Worm (Caenorhabditis elegans) whole organism, young adult: ENCODE measurements around the gene Y67D2.2.
A peak's percentile ranks its signal among the peaks of the same experiment; 100 is the strongest.

Experiments
- B0035.1 ChIP-seq: sonication (generic microtip); optimal IDR thresholded peaks from 2 replicates; lab custom pipeline; 2016; ENCODE audit warnings: missing genetic modification characterization, mild to moderate bottlenecking, missing compliant biosample characterization, missing genotype, missing genetic modification reagents
- C06A6.2 ChIP-seq: fragments of 200-800 bp; sonication (Bioruptor generic); conservative IDR thresholded peaks from 2 replicates; pipeline ENCODE4 v1.3.6; 2022; ENCODE audit warnings: missing genetic modification characterization, missing compliant biosample characterization
- C17E4.6 ChIP-seq: fragments of 200-800 bp; sonication (Bioruptor generic); IDR thresholded peaks from 2 replicates; pipeline ENCODE4 v1.3.6; 2022; ENCODE audit warnings: missing genetic modification reagents, missing genetic modification characterization, missing compliant biosample characterization
- D2030.7 ChIP-seq: fragments of 200-800 bp; sonication (Bioruptor generic); IDR thresholded peaks from 2 replicates; pipeline ENCODE4 v1.3.6; 2022; ENCODE audit warnings: missing genetic modification reagents, missing genetic modification characterization, missing compliant biosample characterization
- F10E7.11 ChIP-seq: sonication (generic microtip); optimal IDR thresholded peaks from 2 replicates; lab custom pipeline; 2017; ENCODE audit warnings: mild to moderate bottlenecking, missing genetic modification characterization, moderate library complexity, missing compliant biosample characterization
- F39B2.1 ChIP-seq: fragments of 200-800 bp; sonication (Bioruptor generic); IDR thresholded peaks from 2 replicates; pipeline ENCODE4 v1.3.6; 2022; ENCODE audit warnings: missing genetic modification reagents, missing genetic modification characterization, missing compliant biosample characterization
- F49E8.2 ChIP-seq: sonication (generic microtip); optimal IDR thresholded peaks from 3 replicates; lab custom pipeline; 2017; ENCODE audit warnings: missing genetic modification characterization, mild to moderate bottlenecking, missing compliant biosample characterization, antibody characterized with exemption, moderate library complexity; ENCODE audit not compliant: insufficient read depth
- F57C9.4 ChIP-seq: sonication (generic microtip); optimal IDR thresholded peaks from 2 replicates; lab custom pipeline; 2017; ENCODE audit warnings: mild to moderate bottlenecking, missing genetic modification characterization, missing compliant biosample characterization
- Y53G8AR.9 ChIP-seq: fragments of 200-800 bp; sonication (Bioruptor generic); conservative IDR thresholded peaks from 2 replicates; pipeline ENCODE4 v1.3.6; 2022; ENCODE audit warnings: missing genetic modification reagents, missing genetic modification characterization, missing compliant biosample characterization
- Y56A3A.18 ChIP-seq: fragments of 200-800 bp; sonication (Bioruptor generic); IDR thresholded peaks from 2 replicates; pipeline ENCODE4 v1.3.6; 2022; ENCODE audit warnings: missing genetic modification reagents, missing genetic modification characterization, missing compliant biosample characterization
- Y67H2A.10 ChIP-seq: fragments of 200-800 bp; sonication (Bioruptor generic); conservative IDR thresholded peaks from 2 replicates; pipeline ENCODE4 v1.3.6; 2022; ENCODE audit warnings: missing genetic modification reagents, missing genetic modification characterization, missing compliant biosample characterization
- aptf-3 ChIP-seq: fragments of 200-800 bp; sonication (Bioruptor generic); IDR thresholded peaks from 2 replicates; pipeline ENCODE4 v1.3.6; 2022; ENCODE audit warnings: missing genetic modification characterization, missing compliant biosample characterization
- atf-7 ChIP-seq: sonication (generic microtip); optimal IDR thresholded peaks from 2 replicates; lab custom pipeline; 2017; ENCODE audit warnings: mild to moderate bottlenecking, missing genetic modification characterization, missing compliant biosample characterization
- attf-5 ChIP-seq: fragments of 200-800 bp; sonication (Bioruptor generic); optimal IDR thresholded peaks from 2 replicates; lab custom pipeline; 2018; ENCODE audit warnings: mild to moderate bottlenecking, missing genetic modification characterization, missing compliant biosample characterization
- ccch-3 ChIP-seq: fragments of 200-800 bp; sonication (Bioruptor generic); optimal IDR thresholded peaks from 2 replicates; lab custom pipeline; 2018; ENCODE audit warnings: mild to moderate bottlenecking, missing genetic modification characterization, missing compliant biosample characterization
- cebp-1 ChIP-seq, 2 experiments: fragments of 200-800 bp in 1 of 2; sonication (Bioruptor generic) in 1 of 2; sonication (generic microtip) in 1 of 2; IDR thresholded peaks in 1 of 2; optimal IDR thresholded peaks in 1 of 2; 2 replicates each; pipeline versions ENCODE4 v1.3.6 to Lab custom; 2017 to 2022; ENCODE audit warnings: missing compliant biosample characterization in 2 of 2, missing genetic modification characterization in 2 of 2, mild to moderate bottlenecking in 1 of 2, missing genetic modification reagents in 1 of 2, moderate library complexity in 1 of 2
- cebp-2 ChIP-seq: fragments of 200-800 bp; sonication (Bioruptor generic); IDR thresholded peaks from 2 replicates; pipeline ENCODE4 v1.3.6; 2022; ENCODE audit warnings: missing genetic modification characterization, missing compliant biosample characterization
- ceh-91 ChIP-seq: fragments of 200-800 bp; sonication (Bioruptor generic); IDR thresholded peaks from 2 replicates; pipeline ENCODE4 v1.3.6; 2022; ENCODE audit warnings: missing genetic modification reagents, missing genetic modification characterization, missing compliant biosample characterization
- die-1 ChIP-seq: sonication (generic microtip); optimal IDR thresholded peaks from 2 replicates; lab custom pipeline; 2016; ENCODE audit warnings: missing genotype, mild to moderate bottlenecking, missing genetic modification characterization, missing compliant biosample characterization
- dpff-1 ChIP-seq: sonication (generic microtip); optimal IDR thresholded peaks from 2 replicates; lab custom pipeline; 2017; ENCODE audit warnings: mild to moderate bottlenecking, missing genetic modification characterization, missing compliant biosample characterization
- efl-1 ChIP-seq: fragments of 150-350 bp; optimal IDR thresholded peaks from 2 replicates; lab custom pipeline; 2014; ENCODE audit warnings: missing biosample characterization, missing genetic modification reagents, missing genetic modification characterization
- gei-17 ChIP-seq: fragments of 200-800 bp; sonication (Bioruptor generic); optimal IDR thresholded peaks from 2 replicates; lab custom pipeline; 2018; ENCODE audit warnings: mild to moderate bottlenecking, missing genetic modification characterization, missing compliant biosample characterization
- hlh-26 ChIP-seq: fragments of 200-800 bp; sonication (Bioruptor generic); conservative IDR thresholded peaks from 2 replicates; pipeline ENCODE4 v1.3.6; 2022; ENCODE audit warnings: missing genetic modification reagents, missing genetic modification characterization, missing compliant biosample characterization
- hsf-1 ChIP-seq: fragments of 200-800 bp; sonication (Bioruptor generic); IDR thresholded peaks from 2 replicates; pipeline ENCODE4 v1.3.6; 2022; ENCODE audit warnings: missing genetic modification reagents, missing genetic modification characterization, missing compliant biosample characterization
- lin-40 ChIP-seq: sonication (generic microtip); optimal IDR thresholded peaks from 2 replicates; lab custom pipeline; 2016; ENCODE audit warnings: missing genetic modification characterization, mild to moderate bottlenecking, missing compliant biosample characterization, missing genotype, missing genetic modification reagents
- lsy-27 ChIP-seq: sonication (generic microtip); optimal IDR thresholded peaks from 2 replicates; lab custom pipeline; 2017; ENCODE audit warnings: missing genetic modification characterization, mild to moderate bottlenecking, missing compliant biosample characterization, antibody characterized with exemption, missing genotype, borderline replicate concordance; ENCODE audit not compliant: insufficient read depth
- madf-10 ChIP-seq: sonication (generic microtip); optimal IDR thresholded peaks from 2 replicates; lab custom pipeline; 2016; ENCODE audit warnings: mild to moderate bottlenecking, missing genetic modification characterization, missing compliant biosample characterization
- madf-6 ChIP-seq: fragments of 200-800 bp; sonication (Bioruptor generic); IDR thresholded peaks from 2 replicates; pipeline ENCODE4 v1.3.6; 2022; ENCODE audit warnings: missing genetic modification reagents, missing genetic modification characterization, missing compliant biosample characterization
- madf-8 ChIP-seq: fragments of 200-800 bp; sonication (Bioruptor generic); conservative IDR thresholded peaks from 2 replicates; pipeline ENCODE4 v1.3.6; 2022; ENCODE audit warnings: missing genetic modification reagents, missing genetic modification characterization, missing compliant biosample characterization
- mes-4 ChIP-seq: sonication (generic microtip); optimal IDR thresholded peaks from 2 replicates; lab custom pipeline; 2016; ENCODE audit warnings: missing genotype, missing genetic modification characterization, missing compliant biosample characterization
- mxl-1 ChIP-seq: sonication (generic microtip); optimal IDR thresholded peaks from 2 replicates; lab custom pipeline; 2016; ENCODE audit warnings: missing genetic modification characterization, missing compliant biosample characterization
- nfyb-1 ChIP-seq: fragments of 200-800 bp; sonication (Bioruptor generic); IDR thresholded peaks from 2 replicates; pipeline ENCODE4 v1.3.6; 2022; ENCODE audit warnings: missing genetic modification reagents, missing genetic modification characterization, missing compliant biosample characterization
- nhr-90 ChIP-seq: sonication (generic microtip); optimal IDR thresholded peaks from 2 replicates; lab custom pipeline; 2016; ENCODE audit warnings: missing genotype, mild to moderate bottlenecking, missing genetic modification characterization, missing compliant biosample characterization
- repo-1 ChIP-seq: sonication (generic microtip); optimal IDR thresholded peaks from 2 replicates; lab custom pipeline; 2017; ENCODE audit warnings: mild to moderate bottlenecking, missing genetic modification characterization, missing compliant biosample characterization
- rpc-1 ChIP-seq, 2 experiments: fragments of 150-350 bp in 1 of 2; sonication (generic microtip) in 1 of 2; optimal IDR thresholded peaks; 2 replicates each; lab custom pipeline; 2014 to 2018; ENCODE audit warnings: missing biosample characterization in 1 of 2, missing genetic modification characterization in 1 of 2, missing genetic modification reagents in 1 of 2, missing genotype in 1 of 2
- sea-2 ChIP-seq: fragments of 200-800 bp; sonication (Bioruptor generic); IDR thresholded peaks from 2 replicates; pipeline ENCODE4 v1.3.6; 2022; ENCODE audit warnings: missing genetic modification characterization, missing compliant biosample characterization
- snpc-1.3 ChIP-seq: sonication (generic microtip); optimal IDR thresholded peaks from 2 replicates; lab custom pipeline; 2017; ENCODE audit warnings: missing genetic modification characterization, mild to moderate bottlenecking, missing compliant biosample characterization, antibody characterized with exemption, moderate library complexity, missing genotype, missing genetic modification reagents; ENCODE audit not compliant: insufficient read depth
- tbx-9 ChIP-seq: sonication (generic microtip); optimal IDR thresholded peaks from 2 replicates; lab custom pipeline; 2016; ENCODE audit warnings: borderline replicate concordance, missing genetic modification characterization, inconsistent platforms, missing compliant biosample characterization
- zim-3 ChIP-seq: sonication (generic microtip); optimal IDR thresholded peaks from 2 replicates; lab custom pipeline; 2017; ENCODE audit warnings: mild to moderate bottlenecking, missing genetic modification characterization, moderate library complexity, missing compliant biosample characterization
- ztf-18 ChIP-seq: sonication (generic microtip); optimal IDR thresholded peaks from 2 replicates; lab custom pipeline; 2016; ENCODE audit warnings: missing genotype, mild to moderate bottlenecking, missing genetic modification characterization, missing compliant biosample characterization
- ztf-25 ChIP-seq: fragments of 200-800 bp; sonication (Bioruptor generic); IDR thresholded peaks from 2 replicates; pipeline ENCODE4 v1.3.6; 2022; ENCODE audit warnings: missing genetic modification reagents, missing genetic modification characterization, missing compliant biosample characterization

Y67D2.2 gene

ce11 chrIII:1616245-1617026 lies 57.8 kb downstream of the Y67D2.2 start (continued):
- TF ChIP-seq madf-8 (GFP tag; lab: Robert Waterston, UW) (0 out of 2 replicates have a peak, but pooled peaks have one; percentile 7), tbx-9 (peak; percentile 37), gei-17 (GFP tag; lab: Kevin White, UChicago) (peak; percentile 32), Y56A3A.18 (GFP tag; lab: Robert Waterston, UW) (0 out of 2 replicates have a peak, but pooled peaks have one; percentile 29), mxl-1 (tag; lab: Kevin White, UChicago) (peak; percentile 48), cebp-1 (GFP tag; IDR thresholded peaks at IDR 0.05; lab: Robert Waterston, UW) (0 out of 2 replicates have a peak, but pooled peaks have one; percentile 7), cebp-1 (tag; optimal IDR thresholded peaks at IDR 0.05; lab: Kevin White, UChicago) (peak; percentile 68), mes-4 (tag; lab: Kevin White, UChicago) (no peak), F49E8.2 (peak; percentile 83), aptf-3 (GFP tag; lab: Robert Waterston, UW) (0 out of 2 replicates have a peak, but pooled peaks have one; percentile 41), F10E7.11 (tag; lab: Kevin White, UChicago) (peak; percentile 93), cebp-2 (0 out of 2 replicates have a peak, but pooled peaks have one; percentile 4), B0035.1 (tag; lab: Kevin White, UChicago) (peak; percentile 44), nhr-90 (peak; percentile 64), C17E4.6 (GFP tag; lab: Robert Waterston, UW) (0 out of 2 replicates have a peak, but pooled peaks have one; percentile 17), D2030.7 (GFP tag; lab: Robert Waterston, UW) (peak; percentile 38; the same call in 1 of the 2 replicates), atf-7 (peak; percentile 79), ztf-18 (tag; lab: Kevin White, UChicago) (peak; percentile 40), attf-5 (peak; percentile 64), rpc-1 (optimal IDR thresholded peaks at IDR 0.05; lab: Kevin White, UChicago) (no peak), rpc-1 (tag; optimal IDR thresholded peaks at IDR 0.05; lab: Kevin White, UChicago) (no peak), Y67H2A.10 (GFP tag; lab: Robert Waterston, UW) (no peak), madf-10 (tag; lab: Kevin White, UChicago) (peak; percentile 6), lin-40 (tag; lab: Kevin White, UChicago) (peak; percentile 43), dpff-1 (peak; percentile 92), hlh-26 (no peak), die-1 (tag; lab: Kevin White, UChicago) (peak; percentile 26), efl-1 (GFP tag; lab: Kevin White, UChicago) (peak; percentile 45), snpc-1.3 (tag; lab: Kevin White, UChicago) (no peak), F57C9.4 (tag; lab: Kevin White, UChicago) (peak; percentile 90), repo-1 (peak; percentile 93), Y53G8AR.9 (GFP tag; lab: Robert Waterston, UW) (peak; percentile 69), madf-6 (GFP tag; lab: Robert Waterston, UW) (peak; percentile 63), zim-3 (peak; percentile 51), sea-2 (no peak), ztf-25 (GFP tag; lab: Robert Waterston, UW) (peak; percentile 79), ceh-91 (GFP tag; lab: Robert Waterston, UW) (no peak), hsf-1 (GFP tag; lab: Robert Waterston, UW) (peak; percentile 82), lsy-27 (tag; lab: Kevin White, UChicago) (no peak), F39B2.1 (GFP tag; lab: Robert Waterston, UW) (no peak; the same call in 1 of the 2 replicates), ccch-3 (GFP tag; lab: Kevin White, UChicago) (no peak), nfyb-1 (peak; percentile 96), C06A6.2 (GFP tag; lab: Robert Waterston, UW) (no peak)
